Fruit fly (Drosophila melanogaster) whole organism: ENCODE results near the gene Fum1.

Source experiments
- Dll ChIP-seq: fragments of >200 bp; optimal IDR thresholded peaks from 2 replicates; lab custom pipeline; 2017
- pan ChIP-seq: fragments of >200 bp; optimal IDR thresholded peaks from 2 replicates; lab custom pipeline; 2017
- psq ChIP-seq: fragments of >200 bp; optimal IDR thresholded peaks from 2 replicates; lab custom pipeline; 2017
- usp ChIP-seq: fragments of >200 bp; optimal IDR thresholded peaks from 2 replicates; lab custom pipeline; 2017; ENCODE audit warnings: missing biosample characterization, missing genetic modification characterization, mixed read lengths

dm6 chrX:6638123-6638522 is 40.1 kb upstream of the Fum1 start:
- TF ChIP-seq usp (GFP tag; lab: Kevin White, UChicago) (no peak), Dll (no peak), pan (lab: Kevin White, UChicago) (no peak), psq (lab: Kevin White, UChicago) (no peak)
